Worm (Caenorhabditis elegans) whole organism, L1 larva: ENCODE data around the gene fbxb-104.

Experiments
- C04F5.9 ChIP-seq: sonication (generic microtip); optimal IDR thresholded peaks from 2 replicates; lab custom pipeline; 2016; ENCODE audit warnings: missing genetic modification characterization, missing compliant biosample characterization
- C16A3.4 ChIP-seq: fragments of 150-350 bp; optimal IDR thresholded peaks from 2 replicates; lab custom pipeline; 2014; ENCODE audit warnings: missing biosample characterization, missing genetic modification characterization
- C34B4.2 ChIP-seq: sonication (generic microtip); optimal IDR thresholded peaks from 2 replicates; lab custom pipeline; 2017; ENCODE audit warnings: mild to moderate bottlenecking, missing genetic modification characterization, missing compliant biosample characterization
- F16B12.6 ChIP-seq: fragments of 150-350 bp; optimal IDR thresholded peaks from 2 replicates; lab custom pipeline; 2014; ENCODE audit warnings: missing biosample characterization, missing genetic modification characterization
- Y116A8C.19 ChIP-seq: sonication (generic microtip); optimal IDR thresholded peaks from 2 replicates; lab custom pipeline; 2016; ENCODE audit warnings: missing compliant biosample characterization, missing genetic modification characterization, borderline replicate concordance
- blmp-1 ChIP-seq: fragments of 150-350 bp; optimal IDR thresholded peaks from 2 replicates; lab custom pipeline; 2014; ENCODE audit warnings: missing biosample characterization, missing genetic modification characterization
- ceh-8 ChIP-seq: fragments of 200-800 bp; sonication (Bioruptor generic); optimal IDR thresholded peaks from 2 replicates; lab custom pipeline; 2018; ENCODE audit warnings: mild to moderate bottlenecking, missing genetic modification characterization, moderate library complexity, missing compliant biosample characterization
- ceh-82 ChIP-seq, 3 experiments: fragments of 150-350 bp in 1 of 3; sonication (generic microtip) in 2 of 3; optimal IDR thresholded peaks; 2 replicates each; lab custom pipeline; 2014 to 2017; ENCODE audit warnings: missing biosample characterization in 3 of 3, missing genetic modification characterization in 3 of 3
- ceh-88 ChIP-seq: fragments of 200-800 bp; sonication (Bioruptor generic); IDR thresholded peaks from 2 replicates; pipeline ENCODE4 v1.3.6; 2022; ENCODE audit warnings: missing genetic modification characterization, missing compliant biosample characterization
- ces-1 ChIP-seq: fragments of 150-350 bp; optimal IDR thresholded peaks from 2 replicates; lab custom pipeline; 2014; ENCODE audit warnings: missing biosample characterization, missing genetic modification reagents, missing genetic modification characterization
- dpl-1 ChIP-seq, 3 experiments: fragments of 150-350 bp in 2 of 3; sonication (generic microtip) in 1 of 3; optimal IDR thresholded peaks; 2 replicates each; lab custom pipeline; 2014 to 2017; ENCODE audit warnings: missing biosample characterization in 3 of 3, missing genetic modification characterization in 3 of 3, missing genetic modification reagents in 3 of 3
- efl-1 ChIP-seq, 4 experiments: fragments of 150-350 bp; optimal IDR thresholded peaks in 3 of 4; peaks in 1 of 4; 1 replicate in 1 of 4; 2 replicates in 3 of 4; lab custom pipeline; 2014; ENCODE audit warnings: missing biosample characterization in 2 of 4, missing genetic modification characterization in 2 of 4, missing genetic modification reagents in 2 of 4
- efl-3 ChIP-seq: fragments of 200-800 bp; sonication (Bioruptor generic); optimal IDR thresholded peaks from 2 replicates; lab custom pipeline; 2018; ENCODE audit warnings: mild to moderate bottlenecking, missing genetic modification characterization, missing compliant biosample characterization
- egl-27 ChIP-seq, 2 experiments: fragments of 150-350 bp in 1 of 2; sonication (generic microtip); optimal IDR thresholded peaks; 3 replicates each; lab custom pipeline; 2017 to 2018; ENCODE audit warnings: missing biosample characterization in 2 of 2, missing genetic modification characterization in 2 of 2, missing genetic modification reagents in 2 of 2
- elt-3 ChIP-seq, 6 experiments: fragments of 150-350 bp in 1 of 6; sonication (generic microtip); optimal IDR thresholded peaks; 2 replicates each; lab custom pipeline; 2017 to 2018; ENCODE audit warnings: missing biosample characterization in 6 of 6, missing genetic modification characterization in 6 of 6, inconsistent platforms in 1 of 6
- ets-5 ChIP-seq: fragments of 200-800 bp; sonication (Bioruptor generic); IDR thresholded peaks from 2 replicates; pipeline ENCODE4 v1.3.6; 2022; ENCODE audit warnings: missing genetic modification characterization, missing compliant biosample characterization
- fkh-10 ChIP-seq: sonication (generic microtip); optimal IDR thresholded peaks from 2 replicates; lab custom pipeline; 2017; ENCODE audit warnings: missing biosample characterization, missing genetic modification reagents, missing genetic modification characterization
- fkh-8 ChIP-seq: sonication (generic microtip); optimal IDR thresholded peaks from 2 replicates; lab custom pipeline; 2016; ENCODE audit warnings: mild to moderate bottlenecking, missing genetic modification characterization, missing compliant biosample characterization
- hlh-17 ChIP-seq: fragments of 200-800 bp; sonication (Bioruptor generic); optimal IDR thresholded peaks from 2 replicates; lab custom pipeline; 2018; ENCODE audit warnings: missing genetic modification characterization, mild to moderate bottlenecking, missing compliant biosample characterization, moderate library complexity, borderline replicate concordance
- hpl-2 ChIP-seq: fragments of 150-350 bp; optimal IDR thresholded peaks from 2 replicates; lab custom pipeline; 2014; ENCODE audit warnings: missing biosample characterization, missing genetic modification reagents, missing genetic modification characterization
- irx-1 ChIP-seq: sonication (generic microtip); optimal IDR thresholded peaks from 2 replicates; lab custom pipeline; 2016; ENCODE audit warnings: missing genetic modification characterization, missing compliant biosample characterization
- isw-1 ChIP-seq: fragments of 200-800 bp; sonication (Bioruptor generic); IDR thresholded peaks from 2 replicates; pipeline ENCODE4 v1.3.6; 2022; ENCODE audit warnings: missing genetic modification characterization, missing compliant biosample characterization
- lin-13 ChIP-seq: fragments of 150-350 bp; optimal IDR thresholded peaks from 2 replicates; lab custom pipeline; 2014; ENCODE audit warnings: missing biosample characterization, missing genetic modification reagents, missing genetic modification characterization
- lin-14 ChIP-seq: fragments of 200-800 bp; sonication (Bioruptor generic); optimal IDR thresholded peaks from 2 replicates; lab custom pipeline; 2018; ENCODE audit warnings: mild to moderate bottlenecking, missing genetic modification characterization, moderate library complexity, missing compliant biosample characterization
- lin-35 ChIP-seq, 2 experiments: fragments of 150-350 bp; optimal IDR thresholded peaks; 2 replicates each; lab custom pipeline; 2014; ENCODE audit warnings: missing biosample characterization in 2 of 2, missing genetic modification characterization in 2 of 2, missing genetic modification reagents in 2 of 2
- lin-39 ChIP-seq: fragments of 150-350 bp; optimal IDR thresholded peaks from 2 replicates; lab custom pipeline; 2014; ENCODE audit warnings: missing biosample characterization, missing genetic modification reagents, missing genetic modification characterization
- lir-3 ChIP-seq: sonication (generic microtip); optimal IDR thresholded peaks from 2 replicates; lab custom pipeline; 2016; ENCODE audit warnings: mild to moderate bottlenecking, missing genetic modification characterization, moderate library complexity, missing compliant biosample characterization; ENCODE audit not compliant: poor library complexity
- lsy-2 ChIP-seq, 2 experiments: fragments of 150-350 bp; optimal IDR thresholded peaks; 2 replicates each; lab custom pipeline; 2014; ENCODE audit warnings: missing biosample characterization in 2 of 2, missing genetic modification characterization in 2 of 2
- mab-9 ChIP-seq: fragments of 200-800 bp; sonication (Bioruptor generic); IDR thresholded peaks from 2 replicates; pipeline ENCODE4 v1.3.6; 2022; ENCODE audit warnings: missing genetic modification reagents, missing genetic modification characterization, missing compliant biosample characterization
- mdl-1 ChIP-seq, 2 experiments: fragments of 150-350 bp; optimal IDR thresholded peaks; 2 replicates each; lab custom pipeline; 2014 to 2017; ENCODE audit warnings: missing biosample characterization in 2 of 2, missing genetic modification characterization in 2 of 2, inconsistent platforms in 1 of 2
- mep-1 ChIP-seq: fragments of 150-350 bp; optimal IDR thresholded peaks from 2 replicates; lab custom pipeline; 2014; ENCODE audit warnings: missing biosample characterization, missing genetic modification characterization
- nhr-12 ChIP-seq: sonication (generic microtip); optimal IDR thresholded peaks from 2 replicates; lab custom pipeline; 2017; ENCODE audit warnings: missing biosample characterization, missing genetic modification characterization
- nhr-20 ChIP-seq: sonication (generic microtip); optimal IDR thresholded peaks from 2 replicates; lab custom pipeline; 2016; ENCODE audit warnings: mild to moderate bottlenecking, missing genetic modification characterization, missing compliant biosample characterization
- nhr-28 ChIP-seq: fragments of 150-350 bp; optimal IDR thresholded peaks from 2 replicates; lab custom pipeline; 2014; ENCODE audit warnings: missing biosample characterization, missing genetic modification characterization
- nhr-47 ChIP-seq: sonication (generic microtip); optimal IDR thresholded peaks from 2 replicates; lab custom pipeline; 2016; ENCODE audit warnings: mild to moderate bottlenecking, missing genetic modification characterization, moderate library complexity, missing compliant biosample characterization
- nhr-71 ChIP-seq: sonication (generic microtip); optimal IDR thresholded peaks from 2 replicates; lab custom pipeline; 2016; ENCODE audit warnings: mild to moderate bottlenecking, missing genetic modification characterization, moderate library complexity, missing compliant biosample characterization
- nhr-76 ChIP-seq: sonication (generic microtip); optimal IDR thresholded peaks from 2 replicates; lab custom pipeline; 2017; ENCODE audit warnings: missing biosample characterization, missing genetic modification characterization
- nhr-90 ChIP-seq: sonication (generic microtip); optimal IDR thresholded peaks from 2 replicates; lab custom pipeline; 2016; ENCODE audit warnings: mild to moderate bottlenecking, missing genetic modification characterization, missing compliant biosample characterization; ENCODE audit not compliant: poor library complexity
- pag-3 ChIP-seq: sonication (generic microtip); optimal IDR thresholded peaks from 2 replicates; lab custom pipeline; 2017; ENCODE audit warnings: missing genetic modification characterization, mild to moderate bottlenecking, missing compliant biosample characterization, antibody characterized with exemption, borderline replicate concordance; ENCODE audit not compliant: insufficient read depth
- pqm-1 ChIP-seq: sonication (generic microtip); optimal IDR thresholded peaks from 3 replicates; lab custom pipeline; 2017; ENCODE audit warnings: missing biosample characterization, missing genetic modification characterization
- skn-1 ChIP-seq: fragments of 150-350 bp; optimal IDR thresholded peaks from 2 replicates; lab custom pipeline; 2014; ENCODE audit warnings: missing biosample characterization, missing genetic modification characterization
- sup-37 ChIP-seq: fragments of 200-800 bp; sonication (Bioruptor generic); optimal IDR thresholded peaks from 2 replicates; lab custom pipeline; 2018; ENCODE audit warnings: mild to moderate bottlenecking, missing genetic modification characterization, missing compliant biosample characterization
- swsn-7 ChIP-seq: sonication (generic microtip); optimal IDR thresholded peaks from 2 replicates; lab custom pipeline; 2016; ENCODE audit warnings: missing genetic modification characterization, missing compliant biosample characterization
- tbx-2 ChIP-seq: sonication (generic microtip); optimal IDR thresholded peaks from 2 replicates; lab custom pipeline; 2016; ENCODE audit warnings: missing genetic modification characterization, missing compliant biosample characterization
- tlp-1 ChIP-seq: fragments of 150-350 bp; optimal IDR thresholded peaks from 2 replicates; lab custom pipeline; 2014; ENCODE audit warnings: missing biosample characterization, missing genetic modification characterization
- unc-130 ChIP-seq: fragments of 150-350 bp; optimal IDR thresholded peaks from 2 replicates; lab custom pipeline; 2017; ENCODE audit warnings: missing biosample characterization, missing genetic modification characterization, inconsistent platforms
- unc-86 ChIP-seq: sonication (generic microtip); optimal IDR thresholded peaks from 2 replicates; lab custom pipeline; 2016; ENCODE audit warnings: missing genetic modification characterization, missing compliant biosample characterization
- vab-15 ChIP-seq: sonication (generic microtip); optimal IDR thresholded peaks from 2 replicates; lab custom pipeline; 2017; ENCODE audit warnings: missing genotype, mild to moderate bottlenecking, missing genetic modification characterization, missing compliant biosample characterization
- ztf-4 ChIP-seq: fragments of 150-350 bp; optimal IDR thresholded peaks from 2 replicates; lab custom pipeline; 2014; ENCODE audit warnings: missing biosample characterization, missing genetic modification characterization

The fbxb-104 gene

DNA sequence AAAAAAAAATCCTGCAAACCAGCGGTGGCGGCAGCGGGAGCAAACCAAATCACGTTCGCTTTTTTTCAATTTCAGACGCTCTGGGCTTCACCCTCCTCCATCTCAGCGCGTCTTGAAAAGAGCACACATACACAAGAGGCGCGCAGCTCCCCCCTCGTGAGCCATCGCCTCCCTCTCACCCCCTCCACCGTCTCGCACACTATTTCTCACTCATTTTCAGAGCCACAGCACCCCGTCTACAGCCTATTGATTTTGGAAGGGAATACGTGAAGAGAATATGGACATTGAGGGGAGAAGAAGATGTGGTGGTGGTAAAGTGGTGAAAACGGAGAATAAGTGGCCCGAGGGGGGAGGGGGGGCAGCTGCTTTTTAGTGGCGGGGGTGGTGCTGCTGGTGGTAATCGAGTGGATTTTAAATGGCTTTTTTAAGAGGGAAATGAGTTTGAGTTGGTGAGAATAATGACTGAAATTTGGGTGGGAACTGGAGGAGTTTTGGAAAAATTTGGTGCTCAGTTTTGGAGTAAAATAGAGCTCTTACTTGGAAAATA lies 48.8 kb downstream of the fbxb-104 start:
- TF ChIP-seq sup-37 (GFP tag; lab: Kevin White, UChicago): no peak
- TF ChIP-seq vab-15 (tag; lab: Kevin White, UChicago): no peak
- no peak for TF ChIP-seq lir-3
- TF ChIP-seq nhr-47: peak; percentile 48
- peak; percentile 32 for TF ChIP-seq unc-86 (tag; lab: Kevin White, UChicago)
- TF ChIP-seq fkh-10 (GFP tag; lab: Kevin White, UChicago): peak; percentile 48
- TF ChIP-seq irx-1 (tag; lab: Kevin White, UChicago): no peak
- TF ChIP-seq F16B12.6 (tag; lab: Kevin White, UChicago): no peak
- TF ChIP-seq skn-1 (tag; lab: Kevin White, UChicago): no peak
- no peak for TF ChIP-seq pag-3 (tag; lab: Kevin White, UChicago)
- no peak for TF ChIP-seq efl-3 (GFP tag; lab: Kevin White, UChicago)
- TF ChIP-seq nhr-76: no peak
- TF ChIP-seq hlh-17 (GFP tag; lab: Kevin White, UChicago): no peak
- TF ChIP-seq ets-5 (GFP tag; lab: Robert Waterston, UW): no peak
- TF ChIP-seq egl-27 (tag; optimal IDR thresholded peaks at IDR 0.05; lab: Kevin White, UChicago): no peak
- no peak for TF ChIP-seq ztf-4 (tag; lab: Kevin White, UChicago)
- peak; percentile 17 for TF ChIP-seq mep-1 (tag; lab: Kevin White, UChicago)
- TF ChIP-seq lsy-2 (tag; optimal IDR thresholded peaks at IDR 0.05; lab: Kevin White, UChicago): peak in 1 of 2 experiments; percentile 39
- no peak for TF ChIP-seq Y116A8C.19 (tag; lab: Kevin White, UChicago)
- peak in 1 of 3 experiments; percentile 46 for TF ChIP-seq ceh-82 (tag; optimal IDR thresholded peaks at IDR 0.05; lab: Kevin White, UChicago)
- no peak for TF ChIP-seq pqm-1
- peak; percentile 16 for TF ChIP-seq nhr-71 (tag; lab: Kevin White, UChicago)
- TF ChIP-seq lin-35 (GFP tag; optimal IDR thresholded peaks at IDR 0.05; lab: Kevin White, UChicago): peak in 1 of 2 experiments; percentile 9
- peak; percentile 17 to 38 for TF ChIP-seq efl-1 (optimal IDR thresholded peaks at IDR 0.05; lab: Kevin White, UChicago)
- TF ChIP-seq efl-1 (GFP tag; optimal IDR thresholded peaks at IDR 0.05 in 1 of 2; lab: Kevin White, UChicago): no peak
- TF ChIP-seq lin-13 (GFP tag; lab: Kevin White, UChicago): no peak
- no peak for TF ChIP-seq C34B4.2
- TF ChIP-seq fkh-8 (tag; lab: Kevin White, UChicago): peak; percentile 62
- peak; percentile 88 for TF ChIP-seq lin-14 (GFP tag; lab: Kevin White, UChicago)
- no peak for TF ChIP-seq nhr-20 (tag; lab: Kevin White, UChicago)
- TF ChIP-seq C04F5.9: no peak
- no peak for TF ChIP-seq nhr-12
- TF ChIP-seq ces-1 (GFP tag; lab: Kevin White, UChicago): peak; percentile 49
- TF ChIP-seq nhr-28 (tag; lab: Kevin White, UChicago): no peak
- no peak for TF ChIP-seq elt-3 (tag; optimal IDR thresholded peaks at IDR 0.05; lab: Kevin White, UChicago)
- TF ChIP-seq ceh-88 (GFP tag; lab: Robert Waterston, UW): no peak
- TF ChIP-seq dpl-1 (GFP tag; optimal IDR thresholded peaks at IDR 0.05; lab: Kevin White, UChicago): peak in 1 of 3 experiments; percentile 26
- peak; percentile 25 for TF ChIP-seq swsn-7 (tag; lab: Kevin White, UChicago)
- TF ChIP-seq mdl-1 (tag; optimal IDR thresholded peaks at IDR 0.05; lab: Kevin White, UChicago): no peak
- TF ChIP-seq hpl-2 (GFP tag; lab: Kevin White, UChicago): no peak
- no peak for TF ChIP-seq tbx-2 (tag; lab: Kevin White, UChicago)
- no peak for TF ChIP-seq ceh-8 (GFP tag; lab: Kevin White, UChicago)
- TF ChIP-seq nhr-90: no peak
- peak; percentile 47 for TF ChIP-seq isw-1 (GFP tag; lab: Robert Waterston, UW)
- TF ChIP-seq C16A3.4 (tag; lab: Kevin White, UChicago): no peak
- TF ChIP-seq tlp-1 (tag; lab: Kevin White, UChicago): no peak
- TF ChIP-seq mab-9: no peak
- no peak for TF ChIP-seq lin-39 (tag; lab: Kevin White, UChicago)
- TF ChIP-seq unc-130 (tag; lab: Kevin White, UChicago): no peak
- no peak for TF ChIP-seq blmp-1 (tag; lab: Kevin White, UChicago)
